Worm (Caenorhabditis elegans): ENCODE measurements around the gene ubxn-3.

ce11 chrII:240043-240442, 19.6 kb upstream of the ubxn-3 start:
- no peak for TF ChIP-seq ceh-79 (tag; optimal IDR thresholded peaks at IDR 0.05)
- TF ChIP-seq Y95B8A.8 (GFP tag; IDR thresholded peaks at IDR 0.05): no peak
- TF ChIP-seq cebp-1 (GFP tag; IDR thresholded peaks at IDR 0.05): no peak
- TF ChIP-seq cebp-1 (tag; optimal IDR thresholded peaks at IDR 0.05): no peak
- no peak for TF ChIP-seq D2030.7 (GFP tag; IDR thresholded peaks at IDR 0.05)

Data from whole organism, young adult.